Worm (Caenorhabditis elegans) whole organism, mixed stage, embryonic: ENCODE data around the gene Y6E2A.1.
"Not testable (repeated sequence)": the region's sequence is repeated elsewhere in the genome, so short reads cannot be mapped to it uniquely, and the experiment has no call there.

ENCODE experiments used
- elt-3 ChIP-seq: fragments of 150-350 bp; optimal IDR thresholded peaks from 2 replicates; lab custom pipeline; 2014; ENCODE audit warnings: missing biosample characterization, missing genetic modification characterization
- lin-13 ChIP-seq: fragments of 150-350 bp; optimal IDR thresholded peaks from 2 replicates; lab custom pipeline; 2014; ENCODE audit warnings: missing biosample characterization, missing genetic modification characterization
- mep-1 ChIP-seq: fragments of 150-350 bp; optimal IDR thresholded peaks from 2 replicates; lab custom pipeline; 2017; ENCODE audit warnings: missing biosample characterization, missing genetic modification reagents, missing genetic modification characterization, inconsistent platforms
- nhr-237 ChIP-seq: fragments of 150-350 bp; optimal IDR thresholded peaks from 2 replicates; lab custom pipeline; 2014; ENCODE audit warnings: missing biosample characterization, missing genetic modification characterization
- pha-4 ChIP-seq: fragments of 150-350 bp; optimal IDR thresholded peaks from 2 replicates; lab custom pipeline; 2018; ENCODE audit warnings: missing biosample characterization, missing genetic modification reagents, missing genetic modification characterization
- sem-2 ChIP-seq: fragments of 200-800 bp; sonication (Bioruptor generic); optimal IDR thresholded peaks from 2 replicates; lab custom pipeline; 2018; ENCODE audit warnings: mild to moderate bottlenecking, missing genetic modification characterization, missing compliant biosample characterization

DNA sequence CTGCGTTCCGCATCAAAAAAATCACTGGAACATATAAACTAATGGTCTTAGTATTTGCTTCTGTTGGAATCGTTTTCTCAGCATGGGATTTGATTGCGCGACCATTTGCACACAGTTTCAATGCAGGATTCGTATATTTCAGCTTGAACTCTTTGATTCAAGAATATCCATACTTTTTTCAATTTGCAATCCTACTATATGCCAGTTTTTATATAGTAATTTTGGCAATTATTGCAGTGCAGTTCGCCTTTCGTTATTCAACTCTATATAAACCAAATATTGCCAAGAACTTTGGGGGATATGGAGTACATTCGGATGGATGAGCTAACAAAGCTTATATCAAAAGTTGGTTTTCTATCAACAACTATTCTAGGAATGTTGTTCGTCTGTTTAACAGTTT is 42.6 kb upstream of the Y6E2A.1 start, which contains the start of gene str-5:
- TF ChIP-seq sem-2; nhr-237 (tag; lab: Kevin White, UChicago); mep-1 (tag; lab: Kevin White, UChicago); pha-4; lin-13 (tag; lab: Kevin White, UChicago); elt-3 (tag; lab: Kevin White, UChicago): not testable (repeated sequence)
